Fruit fly (Drosophila melanogaster): Measurements from ENCODE around the gene FER.

FER gene

DNA sequence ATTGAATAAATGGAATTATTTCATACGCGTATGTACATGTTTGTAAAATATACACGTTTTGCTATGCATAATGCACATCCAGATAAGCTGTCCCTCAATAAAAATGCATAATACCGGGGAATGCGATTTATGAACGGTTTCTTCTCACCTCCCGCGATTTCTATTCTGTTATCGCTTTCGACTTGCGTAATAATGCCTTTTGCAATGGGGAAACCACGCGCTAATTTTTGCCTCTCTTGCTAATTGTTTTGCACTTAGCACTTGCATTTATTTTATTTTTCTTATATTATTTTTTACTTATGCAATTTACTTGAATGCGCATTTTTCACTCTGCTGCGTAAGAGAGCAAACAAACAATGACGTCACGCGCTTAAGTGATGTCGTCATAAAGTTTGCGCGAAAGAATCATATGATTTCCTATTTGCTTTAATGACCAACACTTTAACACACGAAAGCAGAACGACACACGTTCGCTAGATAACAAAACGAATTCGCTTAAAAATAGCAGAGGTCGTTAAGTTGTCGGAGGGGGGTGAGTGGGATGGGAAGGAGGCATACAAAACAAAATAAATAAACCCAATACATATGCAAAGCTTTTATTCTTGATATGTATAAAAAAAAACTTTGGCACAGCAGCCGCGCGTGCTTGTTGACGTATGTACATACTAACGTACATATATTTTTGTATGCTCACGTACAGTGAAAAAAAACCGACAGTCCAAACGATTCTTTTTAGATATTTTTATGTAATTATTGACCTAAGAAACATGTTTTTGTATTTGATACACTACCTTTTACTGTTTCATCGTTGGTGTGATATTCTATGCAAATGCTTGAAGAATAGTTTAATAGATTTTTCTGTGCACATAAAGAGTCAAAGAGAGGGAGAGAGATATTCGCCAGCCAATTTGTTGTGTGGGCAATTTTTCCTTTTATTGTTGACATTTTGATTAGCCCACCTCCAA, 42.6 kb downstream of the FER start (continued):
- TF ChIP-seq lola (GFP tag; optimal IDR thresholded peaks at IDR 0.05) (no peak), HmgD (GFP tag; optimal IDR thresholded peaks at IDR 0.05) (no peak), CG6683 (GFP tag; optimal IDR thresholded peaks at IDR 0.05) (no peak), CG13123 (GFP tag; optimal IDR thresholded peaks at IDR 0.05) (no peak), nerfin-1 (tag; optimal IDR thresholded peaks at IDR 0.05) (no peak), YL-1 (GFP tag; optimal IDR thresholded peaks at IDR 0.05) (no peak), CG8944 (GFP tag; optimal IDR thresholded peaks at IDR 0.05) (peak; percentile 19), CG17385 (GFP tag; optimal IDR thresholded peaks at IDR 0.05) (peak; percentile 66), fru (optimal IDR thresholded peaks at IDR 0.05) (no peak), Sox102F (GFP tag; optimal IDR thresholded peaks at IDR 0.05) (peak; percentile 66), CG13775 (GFP tag; optimal IDR thresholded peaks at IDR 0.05) (peak; percentile 53), CG6791 (GFP tag; IDR thresholded peaks at IDR 0.05; ENCODE audit: partially characterized antibody) (no peak), Rx (GFP tag; IDR thresholded peaks at IDR 0.05) (no peak), CG16863 (GFP tag; optimal IDR thresholded peaks at IDR 0.05) (peak; percentile 19), Hr78 (GFP tag; optimal IDR thresholded peaks at IDR 0.05) (no peak), dimm (GFP tag; IDR thresholded peaks at IDR 0.05) (no peak), CG32532 (GFP tag; IDR thresholded peaks at IDR 0.05) (no peak), Asciz (GFP tag; optimal IDR thresholded peaks at IDR 0.05) (peak; percentile 20), Bgb (GFP tag; IDR thresholded peaks at IDR 0.05; ENCODE audit: partially characterized antibody) (no peak), inv (GFP tag; IDR thresholded peaks at IDR 0.05; ENCODE audit: partially characterized antibody) (no peak), CG4707 (GFP tag; optimal IDR thresholded peaks at IDR 0.05) (no peak), Dref (GFP tag; IDR thresholded peaks at IDR 0.05) (no peak), CG10654 (GFP tag; optimal IDR thresholded peaks at IDR 0.05) (peak; percentile 14), Blimp-1 (GFP tag; optimal IDR thresholded peaks at IDR 0.05) (peak; percentile 39), CG12769 (tag; optimal IDR thresholded peaks at IDR 0.05) (peak; percentile 71), fd96Cb (tag; optimal IDR thresholded peaks at IDR 0.05) (peak; percentile 43), nau (GFP tag; optimal IDR thresholded peaks at IDR 0.05) (peak; percentile 67), CG10209 (GFP tag; optimal IDR thresholded peaks at IDR 0.05) (peak; percentile 74), CG14014 (GFP tag; IDR thresholded peaks at IDR 0.05) (no peak), CG18476 (GFP tag; optimal IDR thresholded peaks at IDR 0.05) (peak; percentile 54), CTCF (GFP tag; optimal IDR thresholded peaks at IDR 0.05) (peak; percentile 18), pros (GFP tag; optimal IDR thresholded peaks at IDR 0.05) (no peak), dm (GFP tag; optimal IDR thresholded peaks at IDR 0.05) (peak; percentile 29), CG9817 (tag; optimal IDR thresholded peaks at IDR 0.05) (peak; percentile 49), dati (GFP tag; IDR thresholded peaks at IDR 0.05) (no peak), caup (GFP tag; optimal IDR thresholded peaks at IDR 0.05; ENCODE audit: severe bottlenecking) (peak; percentile 85), gsb-n (tag; optimal IDR thresholded peaks at IDR 0.05) (no peak), HLH4C (GFP tag; IDR thresholded peaks at IDR 0.05; ENCODE audit: partially characterized antibody) (no peak), Deaf1 (tag; optimal IDR thresholded peaks at IDR 0.05) (peak; percentile 63), Xbp1 (GFP tag; optimal IDR thresholded peaks at IDR 0.05) (peak; percentile 71), sim (GFP tag; IDR thresholded peaks at IDR 0.05) (no peak), Hr3 (GFP tag; optimal IDR thresholded peaks at IDR 0.05) (peak; percentile 26), CG2120 (GFP tag; optimal IDR thresholded peaks at IDR 0.05) (peak; percentile 91), fu2 (GFP tag; optimal IDR thresholded peaks at IDR 0.05) (peak; percentile 62), pb (GFP tag; optimal IDR thresholded peaks at IDR 0.05) (peak; percentile 43), fd102C (GFP tag; optimal IDR thresholded peaks at IDR 0.05) (no peak), CG4360 (GFP tag; IDR thresholded peaks at IDR 0.05) (no peak), CG11085 (GFP tag; IDR thresholded peaks at IDR 0.05) (no peak)

Measured in whole organism, embryonic.